Fruit fly (Drosophila melanogaster) whole organism, prepupa: ENCODE results near the gene Fie.

ENCODE experiments used
- CG10631 ChIP-seq: fragments of 200-800 bp; sonication (Bioruptor generic); optimal IDR thresholded peaks from 2 replicates; lab custom pipeline; 2016; ENCODE audit warnings: missing biosample characterization, missing genetic modification characterization
- CG11762 ChIP-seq: fragments of 200-800 bp; sonication (Bioruptor generic); optimal IDR thresholded peaks from 3 replicates; lab custom pipeline; 2016; ENCODE audit warnings: missing biosample characterization, missing genetic modification characterization; ENCODE audit not compliant: insufficient read depth
- CG11902 ChIP-seq: fragments of 200-800 bp; sonication (Bioruptor generic); optimal IDR thresholded peaks from 3 replicates; lab custom pipeline; 2016; ENCODE audit warnings: missing biosample characterization, missing genetic modification characterization
- CG15336 ChIP-seq: fragments of 200-800 bp; sonication (Bioruptor generic); IDR thresholded peaks from 2 replicates; pipeline ENCODE4 v1.3.6; 2022; ENCODE audit warnings: missing biosample characterization, missing genetic modification characterization
- CG1621 ChIP-seq: fragments of 200-800 bp; sonication (Bioruptor generic); optimal IDR thresholded peaks from 3 replicates; lab custom pipeline; 2018; ENCODE audit warnings: missing biosample characterization, mild to moderate bottlenecking, missing genetic modification characterization
- CG16779 ChIP-seq: fragments of 200-800 bp; sonication (Bioruptor generic); optimal IDR thresholded peaks from 3 replicates; lab custom pipeline; 2017; ENCODE audit warnings: missing biosample characterization, mild to moderate bottlenecking, missing genetic modification characterization
- CG3032 ChIP-seq: fragments of 200-800 bp; optimal IDR thresholded peaks from 2 replicates; lab custom pipeline; 2019; ENCODE audit warnings: missing biosample characterization, mild to moderate bottlenecking, missing genetic modification characterization, moderate library complexity
- CG31627 ChIP-seq: fragments of 200-800 bp; sonication (Bioruptor generic); optimal IDR thresholded peaks from 3 replicates; lab custom pipeline; 2016; ENCODE audit warnings: missing biosample characterization, missing genetic modification characterization
- CG32006 ChIP-seq: fragments of 200-800 bp; sonication (Bioruptor generic); optimal IDR thresholded peaks from 3 replicates; lab custom pipeline; 2017; ENCODE audit warnings: missing biosample characterization, mild to moderate bottlenecking, missing genetic modification characterization
- CG34406 ChIP-seq: fragments of 200-800 bp; sonication (Bioruptor generic); optimal IDR thresholded peaks from 3 replicates; lab custom pipeline; 2016; ENCODE audit warnings: missing biosample characterization, missing genetic modification characterization
- CG3919 ChIP-seq: fragments of 200-800 bp; sonication (Bioruptor generic); optimal IDR thresholded peaks from 3 replicates; lab custom pipeline; 2016; ENCODE audit warnings: missing biosample characterization, missing genetic modification characterization
- CG4318 ChIP-seq: fragments of 200-800 bp; sonication (Bioruptor generic); optimal IDR thresholded peaks from 3 replicates; lab custom pipeline; 2017; ENCODE audit warnings: missing biosample characterization, mild to moderate bottlenecking, missing genetic modification characterization
- CG6163 ChIP-seq: fragments of 200-800 bp; sonication (Bioruptor generic); IDR thresholded peaks from 3 replicates; pipeline ENCODE4 v1.3.6; 2022; ENCODE audit warnings: missing biosample characterization, missing genetic modification characterization
- CG6808 ChIP-seq: fragments of 200-800 bp; sonication (Bioruptor generic); optimal IDR thresholded peaks from 3 replicates; lab custom pipeline; 2017; ENCODE audit warnings: missing biosample characterization, missing genetic modification characterization, mild to moderate bottlenecking, moderate library complexity, missing genetic modification reagents
- CG8632 ChIP-seq: fragments of 200-800 bp; sonication (Bioruptor generic); optimal IDR thresholded peaks from 3 replicates; lab custom pipeline; 2016; ENCODE audit warnings: missing biosample characterization, missing genetic modification characterization
- Eip75B ChIP-seq: fragments of 200-800 bp; sonication (Bioruptor generic); optimal IDR thresholded peaks from 3 replicates; lab custom pipeline; 2016; ENCODE audit warnings: missing biosample characterization, missing genetic modification characterization
- Eip78C ChIP-seq: fragments of 200-800 bp; sonication (Bioruptor generic); peaks from one replicate; lab custom pipeline; 2016; ENCODE audit warnings: missing biosample characterization, missing genetic modification characterization
- Eip93F ChIP-seq: fragments of 200-800 bp; sonication (Bioruptor generic); optimal IDR thresholded peaks from 2 replicates; lab custom pipeline; 2016; ENCODE audit warnings: missing biosample characterization, mild to moderate bottlenecking, missing genetic modification characterization
- Ets96B ChIP-seq: fragments of 200-800 bp; optimal IDR thresholded peaks from 2 replicates; lab custom pipeline; 2019; ENCODE audit warnings: missing biosample characterization, mild to moderate bottlenecking, missing genetic modification characterization, moderate library complexity
- Hr39 ChIP-seq: fragments of 200-800 bp; sonication (Bioruptor generic); optimal IDR thresholded peaks from 2 replicates; lab custom pipeline; 2016; ENCODE audit warnings: missing biosample characterization, missing genetic modification characterization
- Hr4 ChIP-seq: fragments of 200-800 bp; sonication (Bioruptor generic); optimal IDR thresholded peaks from 3 replicates; lab custom pipeline; 2016; ENCODE audit warnings: missing biosample characterization, missing genetic modification characterization
- Lpt ChIP-seq: fragments of 200-800 bp; sonication (Bioruptor generic); optimal IDR thresholded peaks from 3 replicates; lab custom pipeline; 2016; ENCODE audit warnings: missing biosample characterization, missing genetic modification characterization
- Met ChIP-seq: fragments of 200-800 bp; sonication (Bioruptor generic); optimal IDR thresholded peaks from 3 replicates; lab custom pipeline; 2016; ENCODE audit warnings: missing biosample characterization, missing genetic modification characterization
- OdsH ChIP-seq: fragments of 200-800 bp; sonication (Bioruptor generic); optimal IDR thresholded peaks from 3 replicates; lab custom pipeline; 2016; ENCODE audit warnings: missing biosample characterization, missing genetic modification characterization
- Smox ChIP-seq: fragments of 200-800 bp; sonication (Bioruptor generic); optimal IDR thresholded peaks from 3 replicates; lab custom pipeline; 2016; ENCODE audit warnings: missing biosample characterization, missing genetic modification characterization
- Sox102F ChIP-seq: fragments of 200-800 bp; sonication (Bioruptor generic); optimal IDR thresholded peaks from 2 replicates; lab custom pipeline; 2016; ENCODE audit warnings: missing biosample characterization, mild to moderate bottlenecking, missing genetic modification characterization
- Sox14 ChIP-seq: fragments of 200-800 bp; sonication (Bioruptor generic); optimal IDR thresholded peaks from 3 replicates; lab custom pipeline; 2016; ENCODE audit warnings: missing biosample characterization, missing genetic modification characterization
- achi ChIP-seq: fragments of 200-800 bp; sonication (Bioruptor generic); optimal IDR thresholded peaks from 3 replicates; lab custom pipeline; 2016; ENCODE audit warnings: missing biosample characterization, missing genetic modification characterization
- acj6 ChIP-seq: fragments of 200-800 bp; sonication (Bioruptor generic); optimal IDR thresholded peaks from 3 replicates; lab custom pipeline; 2016; ENCODE audit warnings: missing biosample characterization, missing genetic modification characterization
- cyc ChIP-seq: fragments of 200-800 bp; sonication (Bioruptor generic); optimal IDR thresholded peaks from 3 replicates; lab custom pipeline; 2016; ENCODE audit warnings: missing biosample characterization, missing genetic modification characterization
- eg ChIP-seq: fragments of 200-800 bp; sonication (Bioruptor generic); IDR thresholded peaks from 3 replicates; pipeline ENCODE4 v1.3.6; 2022; ENCODE audit warnings: missing biosample characterization, missing genetic modification characterization
- esn ChIP-seq: fragments of 200-800 bp; sonication (Bioruptor generic); optimal IDR thresholded peaks from 2 replicates; lab custom pipeline; 2016; ENCODE audit warnings: missing biosample characterization, mild to moderate bottlenecking, missing genetic modification characterization, moderate library complexity
- fkh ChIP-seq: fragments of 200-800 bp; sonication (Bioruptor generic); optimal IDR thresholded peaks from 3 replicates; lab custom pipeline; 2017; ENCODE audit warnings: missing biosample characterization, mild to moderate bottlenecking, missing genetic modification characterization, moderate library complexity
- lz ChIP-seq: fragments of 200-800 bp; sonication (Bioruptor generic); optimal IDR thresholded peaks from 3 replicates; lab custom pipeline; 2016; ENCODE audit warnings: missing biosample characterization, missing genetic modification characterization
- net ChIP-seq: fragments of 200-800 bp; sonication (Bioruptor generic); optimal IDR thresholded peaks from 3 replicates; lab custom pipeline; 2016; ENCODE audit warnings: missing biosample characterization, missing genetic modification characterization
- pdm3 ChIP-seq: fragments of 200-800 bp; sonication (Bioruptor generic); optimal IDR thresholded peaks from 3 replicates; lab custom pipeline; 2016; ENCODE audit warnings: missing biosample characterization, missing genetic modification characterization
- salr ChIP-seq, 2 experiments: fragments of 200-800 bp; sonication (Bioruptor generic); optimal IDR thresholded peaks; 3 replicates each; lab custom pipeline; 2016 to 2018; ENCODE audit warnings: missing biosample characterization in 2 of 2, missing genetic modification characterization in 2 of 2, mild to moderate bottlenecking in 1 of 2
- ss ChIP-seq, 2 experiments: fragments of 200-800 bp; sonication (Bioruptor generic); optimal IDR thresholded peaks; 2 replicates in 1 of 2; 3 replicates in 1 of 2; lab custom pipeline; 2017 to 2018; ENCODE audit warnings: mild to moderate bottlenecking in 2 of 2, missing biosample characterization in 2 of 2, missing genetic modification characterization in 2 of 2, moderate library complexity in 1 of 2
- svp ChIP-seq: fragments of 200-800 bp; sonication (Bioruptor generic); peaks from one replicate; lab custom pipeline; 2016; ENCODE audit warnings: missing biosample characterization, missing genetic modification characterization
- topi ChIP-seq: fragments of 200-800 bp; sonication (Bioruptor generic); optimal IDR thresholded peaks from 3 replicates; lab custom pipeline; 2016; ENCODE audit warnings: missing biosample characterization, missing genetic modification characterization

Gene Fie

DNA sequence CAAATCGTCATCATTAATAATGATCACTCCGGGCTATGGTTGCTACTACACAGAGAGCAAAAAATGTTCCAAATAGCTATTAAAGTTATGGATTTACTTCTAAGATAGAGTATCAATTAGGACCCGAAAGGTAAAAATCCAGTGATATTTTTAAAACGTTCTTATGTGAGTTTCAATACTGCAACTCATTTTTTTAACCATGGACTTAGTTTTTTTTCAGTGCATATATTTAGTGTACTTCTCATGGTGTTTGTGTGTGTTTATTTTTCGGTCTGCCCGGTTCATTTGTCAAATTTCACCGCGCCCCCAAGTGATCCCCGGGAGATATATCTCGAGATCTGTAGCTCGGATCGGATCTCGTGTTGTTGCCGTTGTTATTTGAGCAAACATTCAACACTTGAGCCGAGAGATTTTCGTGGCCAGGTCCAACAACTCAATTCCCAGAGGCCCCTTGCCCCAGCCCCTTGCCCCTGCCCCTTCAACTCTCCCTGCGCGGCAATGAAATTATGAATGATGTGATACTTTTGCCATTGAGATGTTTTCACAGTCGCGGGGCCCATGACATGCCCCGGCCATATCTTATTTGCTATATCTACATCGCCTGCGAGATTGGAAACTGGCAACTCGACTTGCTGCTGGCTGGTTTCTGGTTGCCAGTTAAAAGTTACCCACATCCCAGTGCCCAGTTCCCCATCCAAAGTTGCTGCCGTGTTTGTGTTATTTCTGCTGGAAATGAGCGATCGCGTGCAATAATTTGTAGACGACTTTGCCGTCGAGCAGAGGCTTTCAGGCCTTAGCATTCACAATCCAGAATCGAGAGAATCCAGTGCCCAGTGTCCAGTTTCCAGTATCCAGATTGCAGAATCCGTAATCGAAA lies 29.6 kb upstream of the Fie start:
- TF ChIP-seq achi (peak; percentile 37), OdsH (GFP tag; lab: Kevin White, UChicago) (peak; percentile 40), Ets96B (peak; percentile 12), Sox14 (peak; percentile 32), ss (GFP tag; optimal IDR thresholded peaks at IDR 0.05; lab: Kevin White, UChicago) (peak in 1 of 2 experiments; percentile 60), Smox (no peak), Lpt (GFP tag; lab: Kevin White, UChicago) (peak; percentile 13), CG3919 (peak; percentile 41), svp (GFP tag; lab: Kevin White, UChicago) (peak; percentile 63), CG32006 (GFP tag; lab: Kevin White, UChicago) (peak; percentile 31), fkh (peak; percentile 63), salr (GFP tag; optimal IDR thresholded peaks at IDR 0.05; lab: Kevin White, UChicago) (peak in 1 of 2 experiments; percentile 5), CG11762 (GFP tag; lab: Kevin White, UChicago) (no peak), Met (GFP tag; lab: Kevin White, UChicago) (peak; percentile 41), pdm3 (peak; percentile 29), Hr39 (peak; percentile 14), CG4318 (GFP tag; lab: Kevin White, UChicago) (no peak), Hr4 (GFP tag; lab: Kevin White, UChicago) (peak; percentile 33), CG6808 (GFP tag; lab: Kevin White, UChicago) (no peak), CG15336 (0 out of 2 replicates have a peak, but pooled peaks have one; percentile 17), esn (GFP tag; lab: Kevin White, UChicago) (no peak), Eip93F (GFP tag; lab: Kevin White, UChicago) (no peak), CG1621 (tag; lab: Kevin White, UChicago) (no peak), CG34406 (GFP tag; lab: Kevin White, UChicago) (peak; percentile 16), topi (GFP tag; lab: Kevin White, UChicago) (peak; percentile 31), CG11902 (GFP tag; lab: Kevin White, UChicago) (no peak), Eip78C (GFP tag; lab: Kevin White, UChicago) (peak; percentile 81), CG6163 (GFP tag; lab: Robert Waterston, UW) (0 out of 3 replicates have a peak, but pooled peaks have one; percentile 53), cyc (GFP tag; lab: Kevin White, UChicago) (peak; percentile 11), CG31627 (peak; percentile 24), acj6 (GFP tag; lab: Kevin White, UChicago) (peak; percentile 38)

DNA sequence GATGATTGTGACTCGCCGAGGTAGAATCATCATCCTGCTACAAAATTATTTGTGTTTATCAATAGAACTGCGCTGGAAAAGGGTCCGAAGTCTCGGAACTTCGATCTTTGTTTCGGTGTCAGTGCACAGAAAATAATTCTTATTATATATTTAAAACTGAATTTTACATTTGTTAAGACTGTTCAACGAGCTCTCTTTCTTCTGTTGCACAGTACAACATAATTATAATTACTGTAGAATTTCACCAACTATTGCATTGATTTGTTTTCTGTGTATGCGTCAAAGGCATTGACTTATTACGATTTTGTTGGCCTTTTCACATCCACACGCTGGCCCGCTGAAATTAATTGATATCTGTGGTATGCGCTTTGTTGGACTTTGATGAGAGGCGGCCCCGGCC lies 28.9 kb upstream of the Fie start:
- peak; percentile 22 for TF ChIP-seq Eip75B (GFP tag; lab: Kevin White, UChicago)
- TF ChIP-seq Sox102F (GFP tag; lab: Kevin White, UChicago): peak; percentile 11
- TF ChIP-seq Met (GFP tag; lab: Kevin White, UChicago): peak; percentile 33
- no peak for TF ChIP-seq salr (GFP tag; optimal IDR thresholded peaks at IDR 0.05; lab: Kevin White, UChicago)
- TF ChIP-seq topi (GFP tag; lab: Kevin White, UChicago): peak; percentile 28
- TF ChIP-seq ss (GFP tag; optimal IDR thresholded peaks at IDR 0.05; lab: Kevin White, UChicago): no peak
- TF ChIP-seq CG4318 (GFP tag; lab: Kevin White, UChicago): no peak
- no peak for TF ChIP-seq CG6808 (GFP tag; lab: Kevin White, UChicago)
- TF ChIP-seq cyc (GFP tag; lab: Kevin White, UChicago): peak; percentile 13
- peak; percentile 12 for TF ChIP-seq pdm3
- peak; percentile 13 for TF ChIP-seq acj6 (GFP tag; lab: Kevin White, UChicago)
- TF ChIP-seq CG6163 (GFP tag; lab: Robert Waterston, UW): peak; percentile 55; the same call in 2 of the 3 replicates
- TF ChIP-seq CG3919: peak; percentile 11
- peak; percentile 62 for TF ChIP-seq svp (GFP tag; lab: Kevin White, UChicago)
- TF ChIP-seq lz (GFP tag; lab: Kevin White, UChicago): peak; percentile 1
- TF ChIP-seq net (GFP tag; lab: Kevin White, UChicago): no peak
- peak; percentile 34 for TF ChIP-seq CG10631 (GFP tag; lab: Kevin White, UChicago)
- TF ChIP-seq OdsH (GFP tag; lab: Kevin White, UChicago): peak; percentile 11
- TF ChIP-seq CG16779 (tag; lab: Kevin White, UChicago): no peak
- TF ChIP-seq eg (GFP tag; lab: Robert Waterston, UW): no peak
- no peak for TF ChIP-seq Lpt (GFP tag; lab: Kevin White, UChicago)
- peak; percentile 9 for TF ChIP-seq Hr39
- TF ChIP-seq Eip78C (GFP tag; lab: Kevin White, UChicago): peak; percentile 72
- TF ChIP-seq esn (GFP tag; lab: Kevin White, UChicago): peak; percentile 35
- no peak for TF ChIP-seq achi
- TF ChIP-seq Sox14: peak; percentile 8
- TF ChIP-seq CG8632 (GFP tag; lab: Kevin White, UChicago): no peak
- TF ChIP-seq CG3032 (tag; lab: Kevin White, UChicago): no peak
- TF ChIP-seq Smox: peak; percentile 10
